Fruit fly (Drosophila melanogaster) whole organism, embryonic: ENCODE results near the gene CG13766.

Experiments used
- C15 ChIP-seq: fragments of 200-800 bp; sonication (Bioruptor generic); IDR thresholded peaks from 3 replicates; pipeline ENCODE4 v1.3.6; 2022; ENCODE audit warnings: missing biosample characterization, missing genetic modification characterization
- CG10462 ChIP-seq: fragments of 200-800 bp; sonication (Bioruptor generic); optimal IDR thresholded peaks from 2 replicates; lab custom pipeline; 2016; ENCODE audit warnings: missing biosample characterization, missing genetic modification characterization
- CG13123 ChIP-seq: fragments of 200-800 bp; sonication (Bioruptor generic); optimal IDR thresholded peaks from 2 replicates; lab custom pipeline; 2016; ENCODE audit warnings: missing biosample characterization, missing genetic modification characterization
- CG14441 ChIP-seq: fragments of 200-800 bp; sonication (Bioruptor generic); IDR thresholded peaks from 2 replicates; pipeline ENCODE4 v1.3.6; 2022; ENCODE audit warnings: missing biosample characterization, missing genetic modification characterization
- CG1529 ChIP-seq: fragments of 200-800 bp; sonication (Bioruptor generic); optimal IDR thresholded peaks from 3 replicates; lab custom pipeline; 2018; ENCODE audit warnings: missing biosample characterization, missing genetic modification characterization
- CG15514 ChIP-seq: fragments of 200-800 bp; sonication (Bioruptor generic); optimal IDR thresholded peaks from 3 replicates; lab custom pipeline; 2017; ENCODE audit warnings: missing biosample characterization, missing genetic modification characterization, mild to moderate bottlenecking, moderate library complexity, missing genetic modification reagents
- CG1602 ChIP-seq: fragments of 200-800 bp; sonication (Bioruptor generic); optimal IDR thresholded peaks from 3 replicates; lab custom pipeline; 2016; ENCODE audit warnings: missing biosample characterization, missing genetic modification characterization
- CG16863 ChIP-seq: fragments of 200-800 bp; sonication (Bioruptor generic); optimal IDR thresholded peaks from 3 replicates; lab custom pipeline; 2016; ENCODE audit warnings: missing biosample characterization, missing genetic modification characterization
- CG17912 ChIP-seq: fragments of 200-800 bp; sonication (Bioruptor generic); optimal IDR thresholded peaks from 2 replicates; lab custom pipeline; 2018; ENCODE audit warnings: missing biosample characterization, mild to moderate bottlenecking, missing genetic modification characterization
- CG18599 ChIP-seq: fragments of 200-800 bp; sonication (Bioruptor generic); optimal IDR thresholded peaks from 3 replicates; lab custom pipeline; 2017; ENCODE audit warnings: missing biosample characterization, missing genetic modification characterization, mild to moderate bottlenecking, moderate library complexity, missing genetic modification reagents
- CG3163 ChIP-seq: fragments of 200-800 bp; sonication (Bioruptor generic); optimal IDR thresholded peaks from 3 replicates; lab custom pipeline; 2016; ENCODE audit warnings: missing biosample characterization, missing genetic modification characterization
- CG34422 ChIP-seq: fragments of 200-800 bp; sonication (Bioruptor generic); IDR thresholded peaks from 3 replicates; pipeline ENCODE4 v1.3.6; 2022; ENCODE audit warnings: missing biosample characterization, missing genetic modification characterization
- CG42726 ChIP-seq: fragments of 200-800 bp; sonication (Bioruptor generic); IDR thresholded peaks from 2 replicates; pipeline ENCODE4 v1.3.6; 2022; ENCODE audit warnings: missing biosample characterization, missing genetic modification characterization; ENCODE audit not compliant: partially characterized antibody
- CG4820 ChIP-seq: fragments of 200-800 bp; sonication (Bioruptor generic); optimal IDR thresholded peaks from 3 replicates; lab custom pipeline; 2016; ENCODE audit warnings: missing biosample characterization, missing genetic modification characterization
- CG6813 ChIP-seq: fragments of 200-800 bp; sonication (Bioruptor generic); optimal IDR thresholded peaks from 2 replicates; lab custom pipeline; 2017; ENCODE audit warnings: missing biosample characterization, missing genetic modification characterization, mild to moderate bottlenecking, moderate library complexity, missing genetic modification reagents
- CG8089 ChIP-seq: fragments of 200-800 bp; sonication (Bioruptor generic); optimal IDR thresholded peaks from 3 replicates; lab custom pipeline; 2016; ENCODE audit warnings: missing biosample characterization, missing genetic modification characterization
- CG8765 ChIP-seq: fragments of 200-800 bp; sonication (Bioruptor generic); IDR thresholded peaks from 2 replicates; pipeline ENCODE4 v1.3.6; 2022; ENCODE audit warnings: missing biosample characterization, missing genetic modification characterization
- Dip3 ChIP-seq: fragments of 200-800 bp; sonication (Bioruptor generic); optimal IDR thresholded peaks from 3 replicates; lab custom pipeline; 2016; ENCODE audit warnings: missing biosample characterization, missing genetic modification characterization
- H2.0 ChIP-seq: fragments of 200-800 bp; sonication (Bioruptor generic); IDR thresholded peaks from 2 replicates; pipeline ENCODE4 v1.3.6; 2022; ENCODE audit warnings: missing biosample characterization, missing genetic modification characterization
- Jarid2 ChIP-seq: fragments of 200-800 bp; sonication (Bioruptor generic); optimal IDR thresholded peaks from 3 replicates; lab custom pipeline; 2017; ENCODE audit warnings: mild to moderate bottlenecking, missing biosample characterization, missing genetic modification reagents, missing genetic modification characterization
- Mad ChIP-seq: fragments of 200-800 bp; sonication (Bioruptor generic); optimal IDR thresholded peaks from 2 replicates; lab custom pipeline; 2016; ENCODE audit warnings: missing biosample characterization, missing genetic modification characterization
- Nf-YC ChIP-seq: fragments of 200-800 bp; optimal IDR thresholded peaks from 3 replicates; lab custom pipeline; 2019; ENCODE audit warnings: missing biosample characterization, mild to moderate bottlenecking, missing genetic modification characterization, moderate library complexity
- PHDP ChIP-seq: fragments of 200-800 bp; sonication (Bioruptor generic); optimal IDR thresholded peaks from 3 replicates; lab custom pipeline; 2018; ENCODE audit warnings: missing biosample characterization, mild to moderate bottlenecking, missing genetic modification characterization, moderate library complexity
- Rx ChIP-seq: fragments of 200-800 bp; sonication (Bioruptor generic); IDR thresholded peaks from 2 replicates; pipeline ENCODE4 v1.3.6; 2022; ENCODE audit warnings: missing biosample characterization, missing genetic modification characterization
- Stat92E ChIP-seq, 3 experiments: fragments of >200 bp in 2 of 3; fragments of 200-800 bp in 1 of 3; sonication (Bioruptor generic) in 1 of 3; optimal IDR thresholded peaks; 2 replicates each; lab custom pipeline; 2017 to 2019; ENCODE audit warnings: missing biosample characterization in 3 of 3, missing genetic modification characterization in 3 of 3, mild to moderate bottlenecking in 1 of 3, moderate library complexity in 1 of 3
- ase ChIP-seq: fragments of 200-800 bp; sonication (Bioruptor generic); IDR thresholded peaks from 3 replicates; pipeline ENCODE4 v1.3.6; 2022; ENCODE audit warnings: missing biosample characterization, missing genetic modification characterization
- br ChIP-seq: fragments of >200 bp; optimal IDR thresholded peaks from 2 replicates; lab custom pipeline; 2017
- danr ChIP-seq: fragments of 200-800 bp; sonication (Bioruptor generic); IDR thresholded peaks from 2 replicates; pipeline ENCODE4 v1.3.6; 2022; ENCODE audit warnings: missing biosample characterization, missing genetic modification characterization
- dysf ChIP-seq: fragments of 200-800 bp; sonication (Bioruptor generic); IDR thresholded peaks from 3 replicates; pipeline ENCODE4 v1.3.6; 2022; ENCODE audit warnings: missing biosample characterization, missing genetic modification characterization
- eve ChIP-seq, 2 experiments: fragments of >200 bp; optimal IDR thresholded peaks; 2 replicates each; lab custom pipeline; 2017; ENCODE audit warnings: missing biosample characterization in 2 of 2, missing genetic modification characterization in 2 of 2
- ewg ChIP-seq: fragments of 200-800 bp; sonication (Bioruptor generic); optimal IDR thresholded peaks from 3 replicates; lab custom pipeline; 2017; ENCODE audit warnings: mild to moderate bottlenecking, missing biosample characterization, missing genetic modification reagents, missing genetic modification characterization
- gce ChIP-seq: fragments of 200-800 bp; sonication (Bioruptor generic); IDR thresholded peaks from 3 replicates; pipeline ENCODE4 v1.3.6; 2022; ENCODE audit warnings: missing biosample characterization, missing genetic modification characterization
- grn ChIP-seq: fragments of 200-800 bp; sonication (Bioruptor generic); optimal IDR thresholded peaks from 3 replicates; lab custom pipeline; 2017; ENCODE audit warnings: missing biosample characterization, missing genetic modification characterization
- hth ChIP-seq: fragments of >200 bp; optimal IDR thresholded peaks from 2 replicates; lab custom pipeline; 2017; ENCODE audit warnings: inconsistent platforms
- ind ChIP-seq: fragments of 200-800 bp; sonication (Bioruptor generic); optimal IDR thresholded peaks from 3 replicates; lab custom pipeline; 2016; ENCODE audit warnings: missing biosample characterization, missing genetic modification characterization
- lov ChIP-seq, 2 experiments: fragments of 200-800 bp in 1 of 2; fragments of >200 bp in 1 of 2; sonication (Bioruptor generic) in 1 of 2; IDR thresholded peaks in 1 of 2; optimal IDR thresholded peaks in 1 of 2; 2 replicates in 1 of 2; 3 replicates in 1 of 2; pipeline versions ENCODE4 v1.3.6 to Lab custom; 2017 to 2022; ENCODE audit warnings: missing biosample characterization in 1 of 2, missing genetic modification characterization in 1 of 2
- nerfin-1 ChIP-seq: fragments of 200-800 bp; sonication (Bioruptor generic); optimal IDR thresholded peaks from 3 replicates; lab custom pipeline; 2019; ENCODE audit warnings: missing biosample characterization, mild to moderate bottlenecking, missing genetic modification characterization, moderate library complexity
- nom ChIP-seq: fragments of 200-800 bp; sonication (Bioruptor generic); optimal IDR thresholded peaks from 2 replicates; lab custom pipeline; 2017; ENCODE audit warnings: missing biosample characterization, missing genetic modification characterization, mild to moderate bottlenecking, moderate library complexity, missing genetic modification reagents
- org-1 ChIP-seq: fragments of 200-800 bp; sonication (Bioruptor generic); optimal IDR thresholded peaks from 2 replicates; lab custom pipeline; 2017; ENCODE audit warnings: missing biosample characterization, missing genetic modification characterization
- pan ChIP-seq, 4 experiments: fragments of >200 bp in 3 of 4; fragments of 200-800 bp in 1 of 4; sonication (Bioruptor generic) in 1 of 4; optimal IDR thresholded peaks in 3 of 4; IDR thresholded peaks in 1 of 4; 2 replicates each; pipeline versions ENCODE4 v1.3.6 to Lab custom; 2017 to 2022; ENCODE audit warnings: missing biosample characterization in 2 of 4, missing genetic modification characterization in 2 of 4, mixed read lengths in 1 of 4
- pum ChIP-seq: fragments of 200-800 bp; sonication (Bioruptor generic); optimal IDR thresholded peaks from 2 replicates; lab custom pipeline; 2016; ENCODE audit warnings: missing biosample characterization, missing genetic modification characterization
- run ChIP-seq: fragments of 200-800 bp; sonication (Bioruptor generic); optimal IDR thresholded peaks from 3 replicates; lab custom pipeline; 2018; ENCODE audit warnings: missing biosample characterization, mild to moderate bottlenecking, missing genetic modification characterization
- sens ChIP-seq: fragments of 200-800 bp; sonication (Bioruptor generic); peaks from one replicate; lab custom pipeline; 2016; ENCODE audit warnings: missing biosample characterization, missing genetic modification characterization
- sisA ChIP-seq: fragments of 200-800 bp; sonication (Bioruptor generic); IDR thresholded peaks from 2 replicates; pipeline ENCODE4 v1.3.6; 2022; ENCODE audit warnings: missing biosample characterization, missing genetic modification characterization
- sob ChIP-seq: fragments of 200-800 bp; sonication (Bioruptor generic); IDR thresholded peaks from 2 replicates; pipeline ENCODE4 v1.3.6; 2022; ENCODE audit warnings: missing biosample characterization, missing genetic modification characterization
- tna ChIP-seq: fragments of 200-800 bp; sonication (Bioruptor generic); IDR thresholded peaks from 2 replicates; pipeline ENCODE4 v1.3.6; 2022; ENCODE audit warnings: missing biosample characterization, missing genetic modification characterization; ENCODE audit not compliant: partially characterized antibody
- wor ChIP-seq: fragments of 200-800 bp; sonication (Bioruptor generic); IDR thresholded peaks from 2 replicates; pipeline ENCODE4 v1.3.6; 2022; ENCODE audit warnings: missing biosample characterization, missing genetic modification characterization
- zfh1 ChIP-seq: fragments of 200-800 bp; sonication (Bioruptor generic); IDR thresholded peaks from 3 replicates; pipeline ENCODE4 v1.3.6; 2022; ENCODE audit warnings: missing biosample characterization, missing genetic modification characterization

Gene CG13766

DNA sequence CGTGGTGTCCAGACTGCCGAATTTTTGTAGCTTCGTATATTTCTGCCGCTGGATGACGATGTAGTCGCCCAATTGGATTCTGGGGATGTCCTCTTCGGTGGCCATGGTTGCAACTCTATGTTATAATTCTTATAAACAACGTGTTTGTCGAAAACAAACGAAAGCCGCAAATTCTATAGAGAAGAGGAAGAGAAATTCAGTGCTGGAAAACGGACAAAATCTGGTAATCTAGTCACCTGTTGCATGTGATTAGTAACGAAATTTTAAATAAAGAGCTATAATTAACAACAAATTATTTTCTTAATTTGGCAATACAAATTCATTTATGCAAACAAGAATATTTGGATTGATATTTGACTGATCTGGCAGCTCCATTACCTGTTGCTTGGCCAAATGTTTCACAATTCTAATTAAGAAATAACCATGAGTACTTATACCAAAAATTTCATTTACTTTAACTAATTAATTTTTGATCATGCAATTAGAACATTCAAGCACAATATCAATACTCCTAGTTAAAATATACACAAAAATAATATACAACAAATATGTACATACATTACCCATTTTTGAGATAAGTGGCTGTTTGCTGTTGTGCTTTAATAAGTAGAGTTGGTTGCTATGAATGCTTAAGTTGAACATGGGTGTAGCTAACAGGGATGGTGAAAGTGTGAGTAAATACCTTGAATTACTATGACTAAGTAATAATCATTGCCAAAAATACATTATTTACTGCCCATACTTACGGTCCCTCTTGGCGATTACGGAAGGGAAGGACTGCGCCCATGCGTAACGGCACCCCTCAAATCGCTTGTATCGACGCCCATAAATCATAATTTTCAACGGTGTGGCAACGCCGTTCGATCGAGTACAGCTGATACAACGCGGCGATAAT is 4.3 kb downstream of the CG13766 start, which contains the start of the genes Trmt6 and Ent2 (continued):
- TF ChIP-seq CG6813 (peak; percentile 93), CG1529 (GFP tag; lab: Kevin White, UChicago) (peak; percentile 82), wor (GFP tag; lab: Robert Waterston, UW) (peak; percentile 92), CG17912 (peak; percentile 78), CG1602 (GFP tag; lab: Kevin White, UChicago) (peak; percentile 95), gce (peak; percentile 97), pan (optimal IDR thresholded peaks at IDR 0.05; lab: Kevin White, UChicago) (no peak), pan (GFP tag; optimal IDR thresholded peaks at IDR 0.05 in 1 of 2, IDR thresholded peaks at IDR 0.05 in 1 of 2) (peak in 1 of 2 experiments; percentile 98), CG15514 (peak; percentile 90), br (no peak), CG10462 (GFP tag; lab: Kevin White, UChicago) (peak; percentile 87), sens (GFP tag; lab: Kevin White, UChicago) (peak; percentile 99), danr (GFP tag; lab: Robert Waterston, UW) (peak; percentile 94), CG8089 (GFP tag; lab: Kevin White, UChicago) (peak; percentile 91), nom (GFP tag; lab: Kevin White, UChicago) (peak; percentile 75), Stat92E (GFP tag; optimal IDR thresholded peaks at IDR 0.05; lab: Kevin White, UChicago) (peak in 1 of 3 experiments; percentile 51), lov (optimal IDR thresholded peaks at IDR 0.05; lab: Kevin White, UChicago) (no peak), lov (GFP tag; IDR thresholded peaks at IDR 0.05; lab: Robert Waterston, UW) (peak; percentile 98), H2.0 (GFP tag; lab: Robert Waterston, UW) (peak; percentile 97), C15 (GFP tag; lab: Robert Waterston, UW) (peak; percentile 92), CG18599 (GFP tag; lab: Kevin White, UChicago) (peak; percentile 95), PHDP (tag; lab: Kevin White, UChicago) (peak; percentile 91), Nf-YC (tag; lab: Kevin White, UChicago) (peak; percentile 79), nerfin-1 (peak; percentile 85), sob (GFP tag; lab: Robert Waterston, UW) (peak; percentile 98), org-1 (peak; percentile 91), Jarid2 (GFP tag; lab: Kevin White, UChicago) (peak; percentile 81), hth (lab: Kevin White, UChicago) (no peak), CG3163 (GFP tag; lab: Kevin White, UChicago) (peak; percentile 85), pum (GFP tag; lab: Kevin White, UChicago) (peak; percentile 92), dysf (GFP tag; lab: Robert Waterston, UW) (peak; percentile 98), CG8765 (GFP tag; lab: Robert Waterston, UW) (peak; percentile 97), Mad (GFP tag; lab: Kevin White, UChicago) (peak; percentile 93), run (tag; lab: Kevin White, UChicago) (peak; percentile 79), sisA (GFP tag; lab: Robert Waterston, UW) (peak; percentile 99), ase (GFP tag; lab: Robert Waterston, UW) (peak; percentile 98), grn (GFP tag; lab: Kevin White, UChicago) (peak; percentile 97), CG34422 (GFP tag; lab: Robert Waterston, UW) (peak; percentile 98), ewg (peak; percentile 91), zfh1 (peak; percentile 98), Dip3 (GFP tag; lab: Kevin White, UChicago) (peak; percentile 97), ind (GFP tag; lab: Kevin White, UChicago) (peak; percentile 98), eve (GFP tag; optimal IDR thresholded peaks at IDR 0.05; lab: Kevin White, UChicago) (no peak), Rx (GFP tag; lab: Robert Waterston, UW) (peak; percentile 98), CG16863 (GFP tag; lab: Kevin White, UChicago) (peak; percentile 94), CG13123 (GFP tag; lab: Kevin White, UChicago) (peak; percentile 86), CG42726 (no peak), CG14441 (peak; percentile 99), tna (GFP tag; lab: Robert Waterston, UW) (no peak), CG4820 (GFP tag; lab: Kevin White, UChicago) (peak; percentile 96)
